Fruit fly (Drosophila melanogaster) whole organism, larva: Measurements from ENCODE around the gene CG11342.

ENCODE experiments used
- noc ChIP-seq: fragments of 200-800 bp; sonication (Bioruptor generic); optimal IDR thresholded peaks from 3 replicates; lab custom pipeline; 2019; ENCODE audit warnings: missing biosample characterization, mild to moderate bottlenecking, missing genetic modification characterization, moderate library complexity

CG11342 gene

dm6 chr3L:4377496-4377895 lies 10.2 kb upstream of the CG11342 start:
- TF ChIP-seq noc = no peak

DNA sequence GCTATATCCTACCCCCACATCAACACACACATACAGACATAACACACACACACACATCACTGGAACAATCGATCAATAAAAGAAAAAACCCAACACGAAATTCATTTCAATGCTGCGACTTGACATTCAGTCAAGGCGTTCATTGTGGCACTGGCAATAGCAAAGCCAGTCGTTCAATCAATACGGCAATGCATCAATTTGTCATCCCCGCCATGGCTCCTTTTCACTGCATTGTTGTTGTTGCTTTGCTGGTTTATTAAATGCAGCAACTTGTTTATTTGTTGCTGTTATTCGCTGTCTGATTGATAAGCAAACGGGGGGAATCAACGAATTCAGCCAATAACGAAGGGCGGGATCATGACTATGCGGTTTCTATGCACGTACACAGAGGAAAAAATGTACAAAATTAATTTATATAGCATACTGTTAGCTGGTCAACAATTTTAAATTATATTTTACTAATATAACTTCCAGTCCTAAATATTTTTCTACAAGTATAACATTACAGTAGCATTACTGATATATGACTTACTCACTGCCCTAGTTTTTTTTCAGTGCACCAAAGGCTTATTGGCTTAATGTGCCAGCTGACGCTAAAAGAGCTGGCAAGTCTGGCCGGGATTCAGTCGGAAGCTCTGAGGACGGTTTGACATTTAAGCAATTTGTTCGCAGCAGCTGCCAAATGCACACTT lies 8.6 kb upstream of the CG11342 start:
- no peak for TF ChIP-seq noc

dm6 chr3L:4371978-4372377 lies 4.7 kb upstream of the CG11342 start:
- TF ChIP-seq noc = no peak

DNA sequence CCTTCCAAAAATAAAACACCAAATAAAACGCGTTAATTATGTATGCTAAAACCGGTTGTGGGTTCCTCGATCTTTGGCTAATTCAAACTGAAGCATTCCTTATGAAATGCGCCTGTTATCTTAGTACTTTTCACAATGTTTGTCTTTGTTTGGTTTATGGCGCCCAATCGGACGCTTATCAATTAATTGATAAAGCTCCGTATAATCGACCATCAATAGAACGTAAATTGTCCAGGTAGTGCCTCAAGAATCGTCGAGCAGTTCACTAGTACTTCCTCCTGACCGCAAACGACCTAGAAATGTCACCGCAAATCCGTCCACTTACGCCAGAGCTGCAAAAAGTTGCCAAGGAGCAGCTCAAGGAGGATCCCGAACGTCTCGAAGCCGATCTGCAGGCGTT lies 2.1 kb downstream of the CG11342 start, which contains the start of gene CG33514:
Gene CG33514 (plus strand): TSS at position 238 of the 400 bp plus-strand sequence.
- TF ChIP-seq noc = no peak

- TF ChIP-seq noc = no peak
These were observed 3.1 kb downstream of the CG11342 start, which contains the start of the genes Cip4 and mRpS6 for dm6 chr3L:4363887-4364794. Gene Cip4, minus strand, starts transcription at chr3L:4364102. Gene mRpS6, plus strand, starts transcription at chr3L:4364550.

- TF ChIP-seq noc = no peak
These were observed 3.8 kb downstream of the CG11342 start for dm6 chr3L:4363484-4363883.

dm6 chr3L:4362937-4363336 lies 4.3 kb downstream of the CG11342 start:
- no peak for TF ChIP-seq noc

dm6 chr3L:4360376-4360703 lies 6.9 kb downstream of the CG11342 start:
- TF ChIP-seq noc = no peak

dm6 chr3L:4359688-4360375 lies 7.4 kb downstream of the CG11342 start:
- no peak for TF ChIP-seq noc

DNA sequence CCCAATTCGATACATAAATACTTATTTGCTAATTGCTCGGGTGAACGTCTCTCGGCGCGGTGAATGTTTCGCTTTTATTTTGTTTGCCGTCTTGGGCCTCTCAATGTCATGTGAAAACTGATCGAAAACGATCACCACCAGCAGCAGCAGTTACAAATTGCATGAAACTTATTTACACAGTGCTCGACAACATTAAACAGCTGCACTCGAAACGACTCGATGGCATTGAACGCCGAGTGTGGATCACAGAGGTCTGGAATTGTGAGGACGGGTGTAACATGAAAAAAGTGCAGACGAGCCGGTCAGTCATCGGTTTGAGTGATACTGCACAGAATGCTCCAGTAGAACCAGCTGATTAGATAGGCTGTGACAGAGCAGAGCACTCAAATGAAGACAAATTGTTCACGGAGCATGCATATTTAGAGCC lies 9.5 kb downstream of the CG11342 start:
- no peak for TF ChIP-seq noc

- TF ChIP-seq noc = no peak
These were observed 10.3 kb downstream of the CG11342 start for dm6 chr3L:4356986-4357385.

DNA sequence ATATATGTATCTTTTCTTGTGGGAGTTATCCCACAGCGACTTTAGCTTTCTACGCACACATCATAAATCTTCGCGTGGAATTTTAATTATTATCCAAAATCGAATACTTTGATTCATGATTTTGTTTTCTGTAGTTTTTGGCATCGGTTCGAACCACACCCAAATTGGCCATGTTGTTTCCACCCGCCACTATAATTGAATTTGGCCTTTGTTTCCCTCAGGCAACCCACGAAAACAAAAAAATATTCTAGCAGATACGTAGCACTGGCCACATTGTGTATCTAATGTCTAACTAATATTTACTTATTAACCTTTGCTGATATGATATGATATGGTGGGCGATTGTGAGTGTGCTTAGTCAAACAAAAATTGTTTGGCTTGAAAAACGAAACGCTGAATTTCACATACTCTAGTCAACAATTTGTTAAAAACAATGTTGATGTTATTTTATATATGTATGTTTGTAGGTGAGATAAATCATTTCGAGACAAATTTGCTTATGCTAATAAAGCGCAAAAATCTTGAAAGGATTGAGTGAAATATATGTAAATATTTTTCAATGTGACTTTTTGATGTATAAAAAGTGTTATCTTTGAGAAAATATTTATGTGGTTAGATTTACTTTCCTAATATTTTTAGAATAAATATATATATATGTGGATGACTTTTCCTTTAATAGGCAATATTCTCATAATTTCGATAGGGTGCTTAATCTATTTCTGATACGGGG lies 12.2 kb downstream of the CG11342 start:
- TF ChIP-seq noc = peak; percentile 64

DNA sequence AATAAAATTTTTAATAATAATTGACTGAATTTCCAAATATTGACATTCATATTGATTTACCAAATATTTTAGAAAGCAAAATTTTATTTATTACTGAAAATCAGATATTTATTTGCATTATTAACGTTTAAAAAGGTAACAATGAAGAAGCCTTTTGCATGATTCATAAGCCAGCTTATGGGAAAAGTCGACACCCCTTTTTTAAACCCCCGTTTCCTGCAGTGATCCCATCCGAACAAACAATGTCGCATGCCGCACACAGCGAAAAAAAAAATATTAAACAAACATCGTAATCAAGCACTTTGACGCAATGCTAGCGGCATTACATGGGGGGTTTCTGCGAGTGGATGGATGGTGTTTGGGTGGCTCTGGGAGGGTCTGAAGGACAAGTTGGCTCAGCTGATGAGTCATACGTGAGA lies 13.6 kb downstream of the CG11342 start:
- no peak for TF ChIP-seq noc

DNA sequence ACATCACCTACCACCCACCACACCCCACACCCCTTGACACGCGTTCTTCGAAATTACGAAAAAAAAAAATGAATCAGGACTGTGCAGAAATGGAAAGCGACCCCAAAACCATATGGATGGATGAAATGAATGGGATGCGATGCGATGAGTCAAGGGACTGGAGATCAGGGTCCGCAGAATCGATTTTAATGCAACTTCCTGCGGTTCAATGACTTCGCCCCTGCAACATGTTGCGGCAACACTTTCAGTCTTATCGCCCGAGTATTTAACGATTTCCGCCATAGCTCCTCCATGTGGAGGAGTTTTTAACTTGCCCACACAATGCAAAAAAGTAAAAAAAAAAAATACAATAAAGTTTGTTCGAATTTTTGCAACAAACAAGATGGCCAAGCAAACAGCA lies 14.6 kb downstream of the CG11342 start:
- no peak for TF ChIP-seq noc

- TF ChIP-seq noc = no peak
These were observed 15.2 kb downstream of the CG11342 start for dm6 chr3L:4352009-4352408.

DNA sequence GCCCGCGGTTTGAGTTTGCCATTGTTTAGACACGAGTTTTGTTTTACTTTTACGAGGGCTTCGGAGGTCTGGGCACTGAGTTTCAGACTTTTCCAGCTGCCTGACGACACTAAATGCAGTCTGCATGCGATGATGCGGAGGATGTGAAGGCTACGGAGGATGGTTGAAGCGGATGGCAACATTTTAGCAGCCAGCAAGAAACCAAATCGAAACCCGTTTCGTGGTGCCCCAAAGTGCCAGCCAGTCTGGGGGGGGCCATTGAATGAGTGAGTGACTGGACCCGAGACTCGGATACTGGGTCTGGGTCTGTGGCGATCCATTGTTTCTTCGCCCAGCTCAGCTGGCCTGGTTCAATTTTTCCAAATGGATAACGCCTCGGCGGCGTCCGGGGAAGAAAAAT lies 17.9 kb downstream of the CG11342 start:
- TF ChIP-seq noc = no peak

- TF ChIP-seq noc = no peak
These were observed 18.4 kb downstream of the CG11342 start for dm6 chr3L:4348839-4349238.
